Worm (Caenorhabditis elegans) whole organism, early embryonic: ENCODE results near the gene H21P03.10.

Experiments
- B0310.2 ChIP-seq: sonication (generic microtip); optimal IDR thresholded peaks from 2 replicates; lab custom pipeline; 2016; ENCODE audit warnings: mild to moderate bottlenecking, missing genetic modification characterization, missing compliant biosample characterization
- F13C5.2 ChIP-seq: sonication (generic microtip); optimal IDR thresholded peaks from 2 replicates; lab custom pipeline; 2017; ENCODE audit warnings: mild to moderate bottlenecking, missing genetic modification characterization, inconsistent platforms, missing compliant biosample characterization
- aly-1 ChIP-seq: sonication (generic microtip); optimal IDR thresholded peaks from 2 replicates; lab custom pipeline; 2016; ENCODE audit warnings: missing genetic modification characterization, missing compliant biosample characterization
- ama-1 ChIP-seq: fragments of 150-350 bp; optimal IDR thresholded peaks from 2 replicates; lab custom pipeline; 2014
- ceh-36 ChIP-seq: sonication (generic microtip); optimal IDR thresholded peaks from 2 replicates; lab custom pipeline; 2016; ENCODE audit warnings: missing genetic modification characterization, inconsistent platforms, missing compliant biosample characterization
- ets-7 ChIP-seq: sonication (generic microtip); optimal IDR thresholded peaks from 2 replicates; lab custom pipeline; 2016; ENCODE audit warnings: missing genotype, missing genetic modification characterization, missing compliant biosample characterization
- flt-1 ChIP-seq: fragments of 200-800 bp; sonication (Bioruptor generic); IDR thresholded peaks from 2 replicates; pipeline ENCODE4 v1.3.6; 2022; ENCODE audit warnings: missing genetic modification characterization, missing compliant biosample characterization
- hnd-1 ChIP-seq: sonication (generic microtip); optimal IDR thresholded peaks from 2 replicates; lab custom pipeline; 2016; ENCODE audit warnings: missing genetic modification characterization, missing compliant biosample characterization
- pes-1 ChIP-seq: fragments of 200-800 bp; sonication (Bioruptor generic); IDR thresholded peaks from 2 replicates; pipeline ENCODE4 v1.3.6; 2022; ENCODE audit warnings: missing genetic modification reagents, missing genetic modification characterization, missing compliant biosample characterization
- scrt-1 ChIP-seq: fragments of 200-800 bp; sonication (Bioruptor generic); IDR thresholded peaks from 2 replicates; pipeline ENCODE4 v1.3.6; 2022; ENCODE audit warnings: missing genetic modification characterization, missing compliant biosample characterization
- sea-1 ChIP-seq: fragments of 200-800 bp; sonication (Bioruptor generic); conservative IDR thresholded peaks from 2 replicates; pipeline ENCODE4 v1.3.6; 2022; ENCODE audit warnings: missing genetic modification characterization, missing compliant biosample characterization
- tbx-11 ChIP-seq: fragments of 200-800 bp; sonication (Bioruptor generic); IDR thresholded peaks from 2 replicates; pipeline ENCODE4 v1.3.6; 2022; ENCODE audit warnings: missing genetic modification characterization, missing compliant biosample characterization
- tbx-37 ChIP-seq: fragments of 200-800 bp; sonication (Bioruptor generic); conservative IDR thresholded peaks from 2 replicates; pipeline ENCODE4 v1.3.6; 2022; ENCODE audit warnings: missing genetic modification reagents, missing genetic modification characterization, missing compliant biosample characterization
- tra-4 ChIP-seq: sonication (generic microtip); optimal IDR thresholded peaks from 2 replicates; lab custom pipeline; 2017; ENCODE audit warnings: missing genetic modification characterization, missing compliant biosample characterization

DNA sequence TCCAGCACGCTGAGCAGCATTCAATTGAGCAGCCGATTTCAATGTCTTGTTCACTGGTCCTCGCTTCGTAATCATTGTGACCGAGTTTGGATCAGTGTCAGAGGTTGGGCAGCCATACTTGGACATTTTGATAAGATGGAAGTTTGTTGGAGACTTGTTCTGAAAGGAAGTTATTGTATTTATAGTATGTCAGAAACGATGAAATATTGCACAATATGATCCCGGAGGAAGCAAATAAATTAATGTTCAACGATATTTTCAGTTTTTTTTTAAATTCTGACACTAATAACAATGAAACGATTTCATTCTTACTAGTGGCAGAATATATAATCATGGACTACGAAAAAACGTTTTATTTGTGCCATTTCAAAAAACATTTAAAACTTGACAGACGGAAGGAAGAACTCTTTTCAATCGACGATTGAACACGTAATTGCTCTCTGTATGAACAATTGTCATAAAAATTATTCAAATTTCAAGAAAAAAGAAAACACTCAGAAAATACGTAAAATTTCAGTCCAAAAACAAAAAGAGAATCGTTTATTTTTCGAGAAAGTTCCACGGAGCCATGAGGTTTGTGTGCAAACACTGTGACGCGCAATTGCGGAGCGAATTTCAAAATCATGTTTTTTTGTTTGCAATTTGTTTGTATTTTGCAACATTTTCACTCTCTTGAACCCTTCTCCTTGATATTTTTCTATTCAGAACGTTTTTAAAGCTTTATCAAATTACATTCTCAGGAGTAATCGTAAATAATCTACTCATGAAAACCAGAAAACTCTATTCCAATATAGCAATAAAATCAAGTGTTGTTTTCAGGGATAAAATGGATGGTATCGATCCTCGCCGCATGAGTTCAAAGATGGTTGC is 20.3 kb upstream of the H21P03.10 start, which contains the start of the genes mbf-1 and nse-4:
- TF ChIP-seq ama-1 (lab: Kevin White, UChicago), result no peak
- peak; percentile 57 for TF ChIP-seq F13C5.2 (tag; lab: Kevin White, UChicago)
- TF ChIP-seq aly-1 (tag; lab: Kevin White, UChicago), result no peak
- no peak for TF ChIP-seq sea-1
- TF ChIP-seq ets-7 (tag; lab: Kevin White, UChicago), result no peak
- TF ChIP-seq tbx-37, result no peak
- TF ChIP-seq B0310.2, result no peak
- no peak for TF ChIP-seq flt-1
- no peak for TF ChIP-seq hnd-1
- no peak for TF ChIP-seq scrt-1
- no peak for TF ChIP-seq tbx-11 (GFP tag; lab: Robert Waterston, UW)
- TF ChIP-seq ceh-36 (tag; lab: Kevin White, UChicago), result no peak
- no peak for TF ChIP-seq tra-4 (tag; lab: Kevin White, UChicago)
- no peak for TF ChIP-seq pes-1
